4 fruit fly cellular contexts compared by ENCODE assay signal in the genomic region with DNA sequence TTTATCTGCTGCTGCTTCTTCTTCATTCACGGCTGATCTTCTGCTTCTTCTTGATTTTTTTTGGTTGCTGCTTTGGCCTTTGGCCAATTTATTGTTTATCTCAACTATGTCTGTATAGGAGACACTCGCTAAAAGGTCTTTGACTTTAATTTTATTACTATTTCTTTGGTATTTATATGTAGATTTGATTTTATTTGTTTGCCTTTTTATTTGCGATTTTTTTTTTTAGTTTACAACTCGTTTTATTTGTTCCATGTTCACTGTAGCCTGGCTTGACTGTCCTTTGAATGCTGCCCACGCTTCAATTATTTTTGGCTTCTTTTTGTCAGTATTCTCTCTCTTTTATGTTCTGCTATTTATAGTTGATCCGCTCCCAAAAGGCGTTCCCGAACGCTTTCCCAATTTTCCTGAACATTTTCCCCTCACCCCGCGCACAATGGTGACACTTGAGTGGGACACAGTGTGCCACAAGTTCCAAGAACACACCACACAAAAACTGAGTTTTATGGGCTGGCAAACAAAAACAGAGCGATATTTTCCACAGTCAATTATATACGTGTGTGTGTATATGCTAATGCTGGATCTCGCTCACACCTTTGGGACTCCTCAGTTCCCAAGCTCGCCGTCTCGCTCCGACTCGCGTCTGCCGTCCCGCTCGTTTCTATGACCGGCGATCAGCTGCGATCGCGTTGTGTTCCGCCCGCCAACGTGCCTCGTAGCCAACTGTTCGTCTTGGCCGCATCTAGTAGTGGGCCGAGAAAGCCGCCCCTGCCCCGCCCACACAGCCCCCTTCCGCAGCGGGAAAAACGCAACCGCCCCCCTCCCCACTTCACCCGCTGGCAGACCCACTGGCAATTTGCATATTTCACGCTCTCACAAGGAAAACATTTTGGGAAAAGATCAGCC.
TF ChIP-seq lines count a peak whose summit lies in the region.

A gene (minus strand): TSS at position 725 of the 906 bp plus-strand sequence.

TF ChIP-seq in whole organism, embryonic, 481 proteins besides CTCF, POLR2A, EP300 and RAD21 (continued from another document and continues in another):
- TF ChIP-seq org-1 (GFP tag; optimal IDR thresholded peaks at IDR 0.05; lab: Kevin White, UChicago) = no peak
- no peak for TF ChIP-seq ac (GFP tag; optimal IDR thresholded peaks at IDR 0.05; lab: Kevin White, UChicago)
- TF ChIP-seq lola (GFP tag; optimal IDR thresholded peaks at IDR 0.05; lab: Kevin White, UChicago) = peak in 1 of 3 experiments; percentile 56
- TF ChIP-seq CG18011 (GFP tag; optimal IDR thresholded peaks at IDR 0.05; lab: Kevin White, UChicago) = peak; percentile 5
- no peak for TF ChIP-seq CG4282 (GFP tag; optimal IDR thresholded peaks at IDR 0.05; lab: Kevin White, UChicago)
- TF ChIP-seq CG1529 (GFP tag; optimal IDR thresholded peaks at IDR 0.05; lab: Kevin White, UChicago) = peak; percentile 36
- TF ChIP-seq Chrac-16 (GFP tag; optimal IDR thresholded peaks at IDR 0.05; lab: Kevin White, UChicago) = peak; percentile 50
- TF ChIP-seq HLHmδ (GFP tag; optimal IDR thresholded peaks at IDR 0.05; lab: Kevin White, UChicago) = no peak
- TF ChIP-seq CG14441 (GFP tag; IDR thresholded peaks at IDR 0.05; lab: Robert Waterston, UW) = peak; percentile 82
- TF ChIP-seq D (optimal IDR thresholded peaks at IDR 0.05; lab: Kevin White, UChicago) = no peak
- peak; percentile 48 for TF ChIP-seq D (GFP tag; optimal IDR thresholded peaks at IDR 0.05; lab: Kevin White, UChicago)
- TF ChIP-seq CG2678 (tag; optimal IDR thresholded peaks at IDR 0.05; lab: Kevin White, UChicago) = peak; percentile 85
- TF ChIP-seq Nf-YA (GFP tag; IDR thresholded peaks at IDR 0.05; lab: Robert Waterston, UW) = peak; percentile 56; the same call in 1 of the 2 replicates
- TF ChIP-seq CG14014 (GFP tag; IDR thresholded peaks at IDR 0.05; lab: Robert Waterston, UW) = peak; percentile 82
- peak; percentile 82 for TF ChIP-seq CG14667 (GFP tag; IDR thresholded peaks at IDR 0.05; lab: Robert Waterston, UW)
- peak; percentile 68 for TF ChIP-seq B-H2 (GFP tag; optimal IDR thresholded peaks at IDR 0.05; lab: Kevin White, UChicago)
- TF ChIP-seq btn (GFP tag; optimal IDR thresholded peaks at IDR 0.05; lab: Kevin White, UChicago) = no peak
- no peak for TF ChIP-seq inv (GFP tag; IDR thresholded peaks at IDR 0.05; lab: Robert Waterston, UW; ENCODE audit: partially characterized antibody)
- no peak for TF ChIP-seq corto (GFP tag; optimal IDR thresholded peaks at IDR 0.05; lab: Kevin White, UChicago)
- TF ChIP-seq CG10267 (tag; optimal IDR thresholded peaks at IDR 0.05; lab: Kevin White, UChicago) = peak; percentile 50
- TF ChIP-seq pros (GFP tag; optimal IDR thresholded peaks at IDR 0.05; lab: Kevin White, UChicago) = no peak
- TF ChIP-seq wdn (GFP tag; IDR thresholded peaks at IDR 0.05; lab: Robert Waterston, UW) = peak; percentile 76
- TF ChIP-seq Fer1 (GFP tag; optimal IDR thresholded peaks at IDR 0.05; lab: Kevin White, UChicago) = peak; percentile 50
- no peak for TF ChIP-seq GATAe (GFP tag; conservative IDR thresholded peaks at IDR 0.05; lab: Robert Waterston, UW)
- peak; percentile 60 for TF ChIP-seq CG15696 (tag; optimal IDR thresholded peaks at IDR 0.05; lab: Kevin White, UChicago)
- TF ChIP-seq CG1602 (GFP tag; optimal IDR thresholded peaks at IDR 0.05; lab: Kevin White, UChicago) = peak; percentile 69
- peak; percentile 41 for TF ChIP-seq pho (GFP tag; optimal IDR thresholded peaks at IDR 0.05; lab: Kevin White, UChicago)
- peak; percentile 24 for TF ChIP-seq Deaf1 (tag; optimal IDR thresholded peaks at IDR 0.05; lab: Kevin White, UChicago)
- TF ChIP-seq CG9609 (GFP tag; optimal IDR thresholded peaks at IDR 0.05; lab: Kevin White, UChicago) = peak; percentile 35
- peak; percentile 46 for TF ChIP-seq emc (GFP tag; optimal IDR thresholded peaks at IDR 0.05; lab: Kevin White, UChicago)

TF ChIP-seq in whole organism, prepupa, 60 proteins besides CTCF, POLR2A, EP300 and RAD21 (continued from another document):
- TF ChIP-seq CG1621 (tag; optimal IDR thresholded peaks at IDR 0.05; lab: Kevin White, UChicago) (no peak), cyc (GFP tag; optimal IDR thresholded peaks at IDR 0.05; lab: Kevin White, UChicago) (peak; percentile 35), Hr39 (GFP tag; optimal IDR thresholded peaks at IDR 0.05; lab: Kevin White, UChicago) (peak; percentile 39), esn (GFP tag; optimal IDR thresholded peaks at IDR 0.05; lab: Kevin White, UChicago) (peak; percentile 10), Smox (GFP tag; optimal IDR thresholded peaks at IDR 0.05; lab: Kevin White, UChicago) (no peak), fkh (GFP tag; optimal IDR thresholded peaks at IDR 0.05; lab: Kevin White, UChicago) (peak; percentile 9), CG15336 (GFP tag; IDR thresholded peaks at IDR 0.05; lab: Robert Waterston, UW) (peak; percentile 73), CG8632 (GFP tag; optimal IDR thresholded peaks at IDR 0.05; lab: Kevin White, UChicago) (no peak), topi (GFP tag; optimal IDR thresholded peaks at IDR 0.05; lab: Kevin White, UChicago) (peak; percentile 20), pdm3 (GFP tag; optimal IDR thresholded peaks at IDR 0.05; lab: Kevin White, UChicago) (peak; percentile 21), Eip78C (GFP tag; lab: Kevin White, UChicago) (peak; percentile 66), Hr4 (GFP tag; optimal IDR thresholded peaks at IDR 0.05; lab: Kevin White, UChicago) (peak; percentile 65), acj6 (GFP tag; optimal IDR thresholded peaks at IDR 0.05; lab: Kevin White, UChicago) (peak; percentile 14), CG6163 (GFP tag; IDR thresholded peaks at IDR 0.05; lab: Robert Waterston, UW) (peak; percentile 72; the same call in 2 of the 3 replicates), OdsH (GFP tag; optimal IDR thresholded peaks at IDR 0.05; lab: Kevin White, UChicago) (peak; percentile 12), Met (GFP tag; optimal IDR thresholded peaks at IDR 0.05; lab: Kevin White, UChicago) (peak; percentile 33), CG6808 (GFP tag; optimal IDR thresholded peaks at IDR 0.05; lab: Kevin White, UChicago) (no peak), CG8319 (GFP tag; optimal IDR thresholded peaks at IDR 0.05; lab: Kevin White, UChicago) (no peak), CG9139 (GFP tag; optimal IDR thresholded peaks at IDR 0.05; lab: Kevin White, UChicago) (no peak), Gug (GFP tag; IDR thresholded peaks at IDR 0.05; lab: Robert Waterston, UW) (peak; percentile 22; the same call in 1 of the 2 replicates), CG10669 (GFP tag; optimal IDR thresholded peaks at IDR 0.05; lab: Kevin White, UChicago) (no peak)

TF ChIP-seq in whole organism, pupa, 21 proteins besides CTCF, POLR2A, EP300 and RAD21 (continued from another document):
- TF ChIP-seq CG8159 (tag; optimal IDR thresholded peaks at IDR 0.05; lab: Kevin White, UChicago) = no peak
TF ChIP-seq in whole organism, pupa: peak in this region for 9.

TF ChIP-seq in whole organism, wandering third instar larva, 38 proteins besides CTCF, POLR2A, EP300 and RAD21 (continued from another document):
- TF ChIP-seq CG32264 (GFP tag; optimal IDR thresholded peaks at IDR 0.05; lab: Kevin White, UChicago) (no peak), woc (GFP tag; optimal IDR thresholded peaks at IDR 0.05; lab: Kevin White, UChicago) (no peak), Myc (optimal IDR thresholded peaks at IDR 0.05; lab: Kevin White, UChicago) (no peak), CrebA (GFP tag; optimal IDR thresholded peaks at IDR 0.05; lab: Kevin White, UChicago; ENCODE audit: borderline replicate concordance) (no peak), HLH106 (tag; optimal IDR thresholded peaks at IDR 0.05; lab: Kevin White, UChicago) (peak; percentile 12), jim (GFP tag; optimal IDR thresholded peaks at IDR 0.05; lab: Kevin White, UChicago) (no peak), Dif (GFP tag; optimal IDR thresholded peaks at IDR 0.05; lab: Kevin White, UChicago; ENCODE audit: partially characterized antibody) (no peak), pan (optimal IDR thresholded peaks at IDR 0.05; lab: Kevin White, UChicago) (no peak), Sp1 (GFP tag; optimal IDR thresholded peaks at IDR 0.05; lab: Kevin White, UChicago) (no peak), tai (GFP tag; optimal IDR thresholded peaks at IDR 0.05; lab: Kevin White, UChicago) (no peak), CG9705 (GFP tag; optimal IDR thresholded peaks at IDR 0.05; lab: Kevin White, UChicago) (no peak), Abd-B (GFP tag; optimal IDR thresholded peaks at IDR 0.05; lab: Kevin White, UChicago) (no peak), GATAd (GFP tag; optimal IDR thresholded peaks at IDR 0.05; lab: Kevin White, UChicago) (no peak), Hnf4 (GFP tag; optimal IDR thresholded peaks at IDR 0.05; lab: Kevin White, UChicago) (peak; percentile 9), dmrt93B (GFP tag; optimal IDR thresholded peaks at IDR 0.05; lab: Kevin White, UChicago) (no peak), ey (GFP tag; optimal IDR thresholded peaks at IDR 0.05; lab: Kevin White, UChicago) (peak; percentile 17), foxo (GFP tag; optimal IDR thresholded peaks at IDR 0.05; lab: Kevin White, UChicago) (peak in 1 of 2 experiments; percentile 44)
